Fruit fly (Drosophila melanogaster) whole organism, embryonic: ENCODE results near the gene Mst77F.

Source experiments
- Awh ChIP-seq: fragments of 200-800 bp; sonication (Bioruptor generic); IDR thresholded peaks from 2 replicates; pipeline ENCODE4, ENCODE4 v1.3.6; 2022; ENCODE audit warnings: missing biosample characterization, missing genetic modification characterization
- CG1024 ChIP-seq: fragments of 200-800 bp; sonication (Bioruptor generic); IDR thresholded peaks from 2 replicates; pipeline ENCODE4 v1.3.6; 2022; ENCODE audit warnings: missing biosample characterization, missing genetic modification characterization
- CG10979 ChIP-seq: fragments of 200-800 bp; sonication (Bioruptor generic); optimal IDR thresholded peaks from 2 replicates; lab custom pipeline; 2018; ENCODE audit warnings: missing biosample characterization, mild to moderate bottlenecking, missing genetic modification characterization, moderate library complexity
- CG14014 ChIP-seq: fragments of 200-800 bp; sonication (Bioruptor generic); IDR thresholded peaks from 2 replicates; pipeline ENCODE4 v1.3.6; 2022; ENCODE audit warnings: missing biosample characterization, missing genetic modification characterization
- CG14050 ChIP-seq: fragments of 200-800 bp; sonication (Bioruptor generic); IDR thresholded peaks from 3 replicates; pipeline ENCODE4 v1.3.6; 2022; ENCODE audit warnings: missing biosample characterization, missing genetic modification characterization
- CG14710 ChIP-seq: fragments of 200-800 bp; sonication (Bioruptor generic); optimal IDR thresholded peaks from 3 replicates; lab custom pipeline; 2019; ENCODE audit warnings: missing biosample characterization, mild to moderate bottlenecking, missing genetic modification characterization, moderate library complexity
- CG1603 ChIP-seq: fragments of 200-800 bp; sonication (Bioruptor generic); optimal IDR thresholded peaks from 2 replicates; lab custom pipeline; 2019; ENCODE audit warnings: missing biosample characterization, mild to moderate bottlenecking, missing genetic modification characterization, moderate library complexity
- CG17361 ChIP-seq: fragments of 200-800 bp; sonication (Bioruptor generic); IDR thresholded peaks from 3 replicates; pipeline ENCODE4 v1.3.6; 2022; ENCODE audit warnings: missing biosample characterization, missing genetic modification characterization
- CG17802 ChIP-seq: fragments of 200-800 bp; sonication (Bioruptor generic); optimal IDR thresholded peaks from 2 replicates; lab custom pipeline; 2018; ENCODE audit warnings: missing biosample characterization, mild to moderate bottlenecking, missing genetic modification characterization, moderate library complexity
- CG18764 ChIP-seq: fragments of 200-800 bp; sonication (Bioruptor generic); optimal IDR thresholded peaks from 3 replicates; lab custom pipeline; 2016; ENCODE audit warnings: missing biosample characterization, missing genetic modification characterization
- CG2116 ChIP-seq: fragments of 200-800 bp; sonication (Bioruptor generic); optimal IDR thresholded peaks from 3 replicates; lab custom pipeline; 2018; ENCODE audit warnings: missing biosample characterization, mild to moderate bottlenecking, missing genetic modification characterization
- CG2202 ChIP-seq: fragments of 200-800 bp; sonication (Bioruptor generic); optimal IDR thresholded peaks from 2 replicates; lab custom pipeline; 2018; ENCODE audit warnings: missing biosample characterization, mild to moderate bottlenecking, missing genetic modification characterization
- CG3281 ChIP-seq: fragments of 200-800 bp; sonication (Bioruptor generic); optimal IDR thresholded peaks from 3 replicates; lab custom pipeline; 2017; ENCODE audit warnings: missing biosample characterization, mild to moderate bottlenecking, missing genetic modification characterization
- CG3995 ChIP-seq: fragments of 200-800 bp; sonication (Bioruptor generic); optimal IDR thresholded peaks from 3 replicates; lab custom pipeline; 2016; ENCODE audit warnings: missing biosample characterization, missing genetic modification characterization
- CG4328 ChIP-seq: fragments of 200-800 bp; sonication (Bioruptor generic); optimal IDR thresholded peaks from 3 replicates; lab custom pipeline; 2017; ENCODE audit warnings: missing biosample characterization, missing genetic modification reagents, missing genetic modification characterization
- CG43689 ChIP-seq: fragments of 200-800 bp; sonication (Bioruptor generic); IDR thresholded peaks from 2 replicates; pipeline ENCODE4 v1.3.6; 2022; ENCODE audit warnings: missing biosample characterization, missing genetic modification characterization
- CG6689 ChIP-seq: fragments of 200-800 bp; sonication (Bioruptor generic); IDR thresholded peaks from 2 replicates; pipeline ENCODE4 v1.3.6; 2022; ENCODE audit warnings: missing biosample characterization, missing genetic modification characterization
- CG6765 ChIP-seq: fragments of 200-800 bp; sonication (Bioruptor generic); optimal IDR thresholded peaks from 3 replicates; lab custom pipeline; 2017; ENCODE audit warnings: missing biosample characterization, mild to moderate bottlenecking, missing genetic modification characterization
- CG7987 ChIP-seq: fragments of 200-800 bp; sonication (Bioruptor generic); optimal IDR thresholded peaks from 2 replicates; lab custom pipeline; 2018; ENCODE audit warnings: missing biosample characterization, mild to moderate bottlenecking, missing genetic modification characterization, moderate library complexity
- CG8944 ChIP-seq: fragments of 200-800 bp; sonication (Bioruptor generic); optimal IDR thresholded peaks from 3 replicates; lab custom pipeline; 2016; ENCODE audit warnings: missing biosample characterization, missing genetic modification characterization
- CG9797 ChIP-seq: fragments of 200-800 bp; sonication (Bioruptor generic); optimal IDR thresholded peaks from 3 replicates; lab custom pipeline; 2018; ENCODE audit warnings: missing biosample characterization, mild to moderate bottlenecking, missing genetic modification characterization
- CG9932 ChIP-seq: fragments of 200-800 bp; sonication (Bioruptor generic); IDR thresholded peaks from 2 replicates; pipeline ENCODE4 v1.3.6; 2022; ENCODE audit warnings: missing biosample characterization, missing genetic modification characterization
- CkIIα-i1 ChIP-seq: fragments of 200-800 bp; sonication (Bioruptor generic); IDR thresholded peaks from 2 replicates; pipeline ENCODE4 v1.3.6; 2022; ENCODE audit warnings: missing biosample characterization, missing genetic modification characterization
- CrebB ChIP-seq: fragments of 200-800 bp; sonication (Bioruptor generic); optimal IDR thresholded peaks from 3 replicates; lab custom pipeline; 2018; ENCODE audit warnings: missing biosample characterization, mild to moderate bottlenecking, missing genetic modification characterization
- Doc2 ChIP-seq: fragments of 200-800 bp; sonication (Bioruptor generic); IDR thresholded peaks from 2 replicates; pipeline ENCODE4 v1.3.6; 2022; ENCODE audit warnings: missing biosample characterization, missing genetic modification characterization
- Hr51 ChIP-seq, 2 experiments: fragments of 200-800 bp; sonication (Bioruptor generic); optimal IDR thresholded peaks; 2 replicates in 1 of 2; 3 replicates in 1 of 2; lab custom pipeline; 2016 to 2018; ENCODE audit warnings: missing biosample characterization in 2 of 2, missing genetic modification characterization in 2 of 2, mild to moderate bottlenecking in 1 of 2, moderate library complexity in 1 of 2
- Hsf ChIP-seq: fragments of 200-800 bp; sonication (Bioruptor generic); optimal IDR thresholded peaks from 3 replicates; lab custom pipeline; 2016; ENCODE audit warnings: missing biosample characterization, missing genetic modification characterization
- Lhr ChIP-seq: fragments of 200-800 bp; sonication (Bioruptor generic); optimal IDR thresholded peaks from 3 replicates; lab custom pipeline; 2017; ENCODE audit warnings: mild to moderate bottlenecking, missing biosample characterization, missing genetic modification reagents, missing genetic modification characterization
- Max ChIP-seq: fragments of 200-800 bp; sonication (Bioruptor generic); optimal IDR thresholded peaks from 2 replicates; lab custom pipeline; 2016; ENCODE audit warnings: missing biosample characterization, mild to moderate bottlenecking, missing genetic modification characterization
- NC2α ChIP-seq: fragments of 200-800 bp; sonication (Bioruptor generic); optimal IDR thresholded peaks from 2 replicates; lab custom pipeline; 2016; ENCODE audit warnings: missing biosample characterization, missing genetic modification characterization
- Six4 ChIP-seq: fragments of 200-800 bp; sonication (Bioruptor generic); optimal IDR thresholded peaks from 2 replicates; lab custom pipeline; 2016; ENCODE audit warnings: missing biosample characterization, missing genetic modification characterization
- Spps ChIP-seq: fragments of 200-800 bp; sonication (Bioruptor generic); optimal IDR thresholded peaks from 2 replicates; lab custom pipeline; 2018; ENCODE audit warnings: missing biosample characterization, mild to moderate bottlenecking, missing genetic modification characterization
- Ssrp ChIP-seq: fragments of 200-800 bp; sonication (Bioruptor generic); optimal IDR thresholded peaks from 2 replicates; lab custom pipeline; 2018; ENCODE audit warnings: missing biosample characterization, mild to moderate bottlenecking, missing genetic modification characterization, moderate library complexity
- Stat92E ChIP-seq, 3 experiments: fragments of >200 bp in 2 of 3; fragments of 200-800 bp in 1 of 3; sonication (Bioruptor generic) in 1 of 3; optimal IDR thresholded peaks; 2 replicates each; lab custom pipeline; 2017 to 2019; ENCODE audit warnings: missing biosample characterization in 3 of 3, missing genetic modification characterization in 3 of 3, mild to moderate bottlenecking in 1 of 3, moderate library complexity in 1 of 3
- Taf1 ChIP-seq: fragments of 200-800 bp; sonication (Bioruptor generic); IDR thresholded peaks from 2 replicates; pipeline ENCODE4 v1.3.6; 2022; ENCODE audit warnings: missing biosample characterization, missing genetic modification characterization
- aop ChIP-seq: fragments of 200-800 bp; sonication (Bioruptor generic); IDR thresholded peaks from 2 replicates; pipeline ENCODE4 v1.3.6; 2022; ENCODE audit warnings: missing biosample characterization, missing genetic modification characterization
- ato ChIP-seq: fragments of 200-800 bp; sonication (Bioruptor generic); IDR thresholded peaks from 2 replicates; pipeline ENCODE4 v1.3.6; 2022; ENCODE audit warnings: missing biosample characterization, missing genetic modification characterization; ENCODE audit not compliant: partially characterized antibody
- bcd ChIP-seq: fragments of 200-800 bp; sonication (Bioruptor generic); optimal IDR thresholded peaks from 2 replicates; lab custom pipeline; 2017; ENCODE audit warnings: missing biosample characterization, mild to moderate bottlenecking, missing genetic modification characterization
- cg ChIP-seq: fragments of 200-800 bp; sonication (Bioruptor generic); optimal IDR thresholded peaks from 3 replicates; lab custom pipeline; 2019; ENCODE audit warnings: missing biosample characterization, mild to moderate bottlenecking, missing genetic modification characterization, moderate library complexity
- cwo ChIP-seq: fragments of 200-800 bp; sonication (Bioruptor generic); optimal IDR thresholded peaks from 3 replicates; lab custom pipeline; 2017; ENCODE audit warnings: missing biosample characterization, missing genetic modification characterization, mild to moderate bottlenecking, moderate library complexity, missing genetic modification reagents
- dimm ChIP-seq: fragments of 200-800 bp; sonication (Bioruptor generic); IDR thresholded peaks from 2 replicates; pipeline ENCODE4 v1.3.6; 2022; ENCODE audit warnings: missing biosample characterization, missing genetic modification characterization
- gcm ChIP-seq: fragments of 200-800 bp; sonication (Bioruptor generic); optimal IDR thresholded peaks from 2 replicates; lab custom pipeline; 2019; ENCODE audit warnings: missing biosample characterization, mild to moderate bottlenecking, missing genetic modification characterization, moderate library complexity
- lilli ChIP-seq: fragments of 200-800 bp; sonication (Bioruptor generic); optimal IDR thresholded peaks from 3 replicates; lab custom pipeline; 2016; ENCODE audit warnings: missing biosample characterization, missing genetic modification characterization
- pros ChIP-seq: fragments of 200-800 bp; sonication (Bioruptor generic); optimal IDR thresholded peaks from 3 replicates; lab custom pipeline; 2019; ENCODE audit warnings: missing biosample characterization, mild to moderate bottlenecking, missing genetic modification characterization, moderate library complexity
- seq ChIP-seq: fragments of 200-800 bp; sonication (Bioruptor generic); IDR thresholded peaks from 2 replicates; pipeline ENCODE4 v1.3.6; 2022; ENCODE audit warnings: missing biosample characterization, missing genetic modification characterization
- sisA ChIP-seq: fragments of 200-800 bp; sonication (Bioruptor generic); IDR thresholded peaks from 2 replicates; pipeline ENCODE4 v1.3.6; 2022; ENCODE audit warnings: missing biosample characterization, missing genetic modification characterization
- so ChIP-seq: fragments of 200-800 bp; sonication (Bioruptor generic); IDR thresholded peaks from 3 replicates; pipeline ENCODE4 v1.3.6; 2022; ENCODE audit warnings: missing biosample characterization, missing genetic modification characterization
- sug ChIP-seq: fragments of 200-800 bp; optimal IDR thresholded peaks from 2 replicates; lab custom pipeline; 2019; ENCODE audit warnings: missing biosample characterization, mild to moderate bottlenecking, missing genetic modification characterization, moderate library complexity
- tna ChIP-seq: fragments of 200-800 bp; sonication (Bioruptor generic); IDR thresholded peaks from 2 replicates; pipeline ENCODE4 v1.3.6; 2022; ENCODE audit warnings: missing biosample characterization, missing genetic modification characterization; ENCODE audit not compliant: partially characterized antibody

The Mst77F gene

DNA sequence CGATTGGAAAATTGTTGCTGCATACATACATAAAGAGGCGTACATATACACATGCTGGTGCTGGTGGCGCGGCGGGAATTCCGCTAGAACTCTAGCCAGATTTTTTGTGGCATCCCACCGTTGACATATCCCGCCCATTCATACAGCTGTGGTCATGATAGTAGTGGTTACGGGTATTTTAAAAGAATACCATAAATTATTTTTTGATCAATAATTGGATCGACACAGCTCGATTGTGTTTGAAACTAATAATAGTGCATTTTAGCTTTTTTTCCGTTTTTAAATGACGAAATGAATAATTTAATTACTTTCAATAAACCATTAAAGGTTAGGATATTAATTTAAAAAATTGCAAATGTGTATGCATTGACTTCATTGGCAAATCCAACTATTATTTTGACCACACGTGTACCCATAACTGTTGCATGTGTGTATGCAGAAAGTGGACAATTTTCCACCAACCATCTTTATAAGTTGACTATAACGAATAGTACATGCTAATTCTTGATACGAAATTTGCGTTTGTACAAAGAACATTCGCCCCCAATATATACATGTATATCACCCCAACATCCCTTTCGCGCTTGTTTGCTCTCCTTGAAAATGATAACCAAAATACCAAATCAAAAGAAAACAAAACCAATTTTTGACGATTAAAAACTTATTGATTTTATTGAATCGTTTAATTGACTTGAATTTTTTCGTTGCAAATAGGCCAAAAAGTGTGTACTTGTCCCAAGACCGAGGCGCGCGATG lies 45.8 kb downstream of the Mst77F start (continued):
- TF ChIP-seq CG14710 (tag; lab: Kevin White, UChicago), result peak; percentile 73
- peak; percentile 37 to 85 for TF ChIP-seq Hr51 (GFP tag; optimal IDR thresholded peaks at IDR 0.05; lab: Kevin White, UChicago)
- no peak for TF ChIP-seq ato
- TF ChIP-seq CG2202 (tag; lab: Kevin White, UChicago), result peak; percentile 48
- peak; percentile 78 for TF ChIP-seq seq (GFP tag; lab: Robert Waterston, UW)
- peak; percentile 35 for TF ChIP-seq NC2α (GFP tag; lab: Kevin White, UChicago)
- no peak for TF ChIP-seq CkIIα-i1 (GFP tag; lab: Robert Waterston, UW)
- TF ChIP-seq CG8944 (GFP tag; lab: Kevin White, UChicago), result peak; percentile 59
- TF ChIP-seq sisA (GFP tag; lab: Robert Waterston, UW), result peak; percentile 66
- TF ChIP-seq lilli (GFP tag; lab: Kevin White, UChicago), result peak; percentile 84
- TF ChIP-seq CG1024 (GFP tag; lab: Robert Waterston, UW), result peak; percentile 52
- TF ChIP-seq CG3995 (GFP tag; lab: Kevin White, UChicago), result no peak
- peak; percentile 82 for TF ChIP-seq CG14050 (GFP tag; lab: Robert Waterston, UW)
- TF ChIP-seq Awh (GFP tag; lab: Robert Waterston, UW), result peak; percentile 90
- TF ChIP-seq CG1603 (tag; lab: Kevin White, UChicago), result peak; percentile 86
- no peak for TF ChIP-seq aop (GFP tag; lab: Robert Waterston, UW)
- peak; percentile 73 for TF ChIP-seq Ssrp (tag; lab: Kevin White, UChicago)
- peak; percentile 51 for TF ChIP-seq dimm (GFP tag; lab: Robert Waterston, UW)
- TF ChIP-seq tna (GFP tag; lab: Robert Waterston, UW), result no peak
- no peak for TF ChIP-seq Doc2
- peak; percentile 42 for TF ChIP-seq CG6765
- peak; percentile 81 for TF ChIP-seq Hsf (GFP tag; lab: Kevin White, UChicago)
- peak; percentile 47 for TF ChIP-seq Lhr (GFP tag; lab: Kevin White, UChicago)
- TF ChIP-seq CG14014 (GFP tag; lab: Robert Waterston, UW), result peak; percentile 81; the same call in 1 of the 2 replicates
- no peak for TF ChIP-seq CG9797 (GFP tag; lab: Kevin White, UChicago)
- peak; percentile 81 for TF ChIP-seq CG3281 (GFP tag; lab: Kevin White, UChicago)
- TF ChIP-seq CG10979, result peak; percentile 82
- TF ChIP-seq Spps (tag; lab: Kevin White, UChicago), result peak; percentile 56
- TF ChIP-seq Stat92E (GFP tag; optimal IDR thresholded peaks at IDR 0.05; lab: Kevin White, UChicago), result no peak
- peak; percentile 72 for TF ChIP-seq CG2116 (GFP tag; lab: Kevin White, UChicago)
- TF ChIP-seq cwo (GFP tag; lab: Kevin White, UChicago), result peak; percentile 67
- TF ChIP-seq Taf1, result 0 out of 2 replicates have a peak, but pooled peaks have one; percentile 13
- peak; percentile 46 for TF ChIP-seq CG17802 (tag; lab: Kevin White, UChicago)
- peak; percentile 75 for TF ChIP-seq Max (GFP tag; lab: Kevin White, UChicago)
- TF ChIP-seq CG6689 (GFP tag; lab: Robert Waterston, UW), result peak; percentile 76
- TF ChIP-seq gcm, result peak; percentile 67
- peak; percentile 71 for TF ChIP-seq bcd
- TF ChIP-seq CG18764, result peak; percentile 69
- TF ChIP-seq CG17361 (GFP tag; lab: Robert Waterston, UW), result peak; percentile 68
- TF ChIP-seq sug, result no peak
- peak; percentile 74 for TF ChIP-seq cg (GFP tag; lab: Kevin White, UChicago)
- no peak for TF ChIP-seq CG43689 (GFP tag; lab: Robert Waterston, UW)
- TF ChIP-seq CG4328 (GFP tag; lab: Kevin White, UChicago), result no peak
- TF ChIP-seq CG7987, result peak; percentile 43
- TF ChIP-seq so (GFP tag; lab: Robert Waterston, UW), result peak; percentile 82; the same call in 2 of the 3 replicates
- TF ChIP-seq Six4 (GFP tag; lab: Kevin White, UChicago), result peak; percentile 58
- TF ChIP-seq pros, result no peak
- TF ChIP-seq CrebB, result peak; percentile 67
- peak; percentile 69 for TF ChIP-seq CG9932 (GFP tag; lab: Robert Waterston, UW)
